Fruit fly (Drosophila melanogaster) Kc167 (cell line): Measurements from ENCODE around the gene CG14684.

ENCODE experiments used
- Myc ChIP-seq: fragments of >200 bp; optimal IDR thresholded peaks from 2 replicates; lab custom pipeline; 2017; ENCODE audit warnings: missing external identifiers
- Sin3A ChIP-seq: fragments of >200 bp; optimal IDR thresholded peaks from 2 replicates; lab custom pipeline; 2018; ENCODE audit warnings: missing external identifiers
- h ChIP-seq: fragments of >200 bp; optimal IDR thresholded peaks from 3 replicates; lab custom pipeline; 2018; ENCODE audit warnings: missing external identifiers
- insv ChIP-seq: fragments of >200 bp; optimal IDR thresholded peaks from 3 replicates; lab custom pipeline; 2018; ENCODE audit warnings: missing external identifiers
- psq ChIP-seq: fragments of >200 bp; optimal IDR thresholded peaks from 2 replicates; lab custom pipeline; 2017; ENCODE audit warnings: missing external identifiers
- ttk ChIP-seq: sonication (Bioruptor generic); optimal IDR thresholded peaks from 2 replicates; lab custom pipeline; 2017; ENCODE audit warnings: missing external identifiers

The CG14684 gene

DNA sequence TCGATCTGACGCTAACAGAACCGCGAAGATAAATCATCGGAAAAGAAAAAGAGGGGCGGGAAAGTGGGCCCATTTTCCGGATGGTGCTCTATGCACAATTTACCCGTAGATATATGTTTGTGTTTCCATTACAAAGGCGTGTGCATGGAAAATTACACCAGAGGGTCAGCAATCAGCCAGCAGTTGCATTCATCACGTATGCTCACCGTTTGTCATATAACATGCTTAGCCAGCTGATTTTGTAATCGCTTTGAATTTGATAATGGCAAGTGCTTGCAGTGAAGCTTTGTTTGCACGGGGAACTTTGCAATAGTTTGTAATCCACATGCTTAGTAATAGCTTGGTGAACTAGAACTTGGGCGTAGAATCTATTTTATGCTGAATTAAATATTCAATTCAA lies 26.9 kb upstream of the CG14684 start:
- TF ChIP-seq insv (lab: Kevin White, UChicago): no peak
- no peak for TF ChIP-seq h
- no peak for TF ChIP-seq ttk (lab: Kevin White, UChicago)
- TF ChIP-seq Myc (lab: Kevin White, UChicago): no peak

- TF ChIP-seq psq: no peak
- no peak for TF ChIP-seq insv (lab: Kevin White, UChicago)
- TF ChIP-seq ttk (lab: Kevin White, UChicago): no peak
- no peak for TF ChIP-seq Sin3A
- TF ChIP-seq h: no peak
- no peak for TF ChIP-seq Myc (lab: Kevin White, UChicago)
Observed at dm6 chr3R:10680825-10681681, 25.7 kb upstream of the CG14684 start, which contains the start of gene Phyhd1. TSS of gene Phyhd1 (minus strand) at chr3R:10680925.

dm6 chr3R:10681682-10681962 lies 25.2 kb upstream of the CG14684 start:
- TF ChIP-seq h (no peak), ttk (lab: Kevin White, UChicago) (no peak), Myc (lab: Kevin White, UChicago) (no peak), psq (no peak), insv (lab: Kevin White, UChicago) (no peak), Sin3A (no peak)

dm6 chr3R:10683226-10683625 lies 23.5 kb upstream of the CG14684 start:
- TF ChIP-seq insv (lab: Kevin White, UChicago) (no peak), psq (no peak), Sin3A (no peak), Myc (lab: Kevin White, UChicago) (no peak), ttk (lab: Kevin White, UChicago) (no peak), h (no peak)

dm6 chr3R:10684284-10684683 lies 22.5 kb upstream of the CG14684 start:
- TF ChIP-seq psq (no peak), ttk (lab: Kevin White, UChicago) (no peak), Sin3A (no peak), h (no peak), Myc (lab: Kevin White, UChicago) (no peak), insv (lab: Kevin White, UChicago) (no peak)

- no peak for TF ChIP-seq insv (lab: Kevin White, UChicago)
- TF ChIP-seq psq: no peak
- no peak for TF ChIP-seq ttk (lab: Kevin White, UChicago)
- TF ChIP-seq Myc (lab: Kevin White, UChicago): no peak
- TF ChIP-seq Sin3A: no peak
- no peak for TF ChIP-seq h
Observed at dm6 chr3R:10686307-10687094, 20.3 kb upstream of the CG14684 start, which contains the start of gene Skel. TSS of gene Skel (plus strand) at chr3R:10686943.

dm6 chr3R:10687312-10687711 lies 19.5 kb upstream of the CG14684 start:
- TF ChIP-seq h: no peak
- TF ChIP-seq insv (lab: Kevin White, UChicago): no peak
- no peak for TF ChIP-seq ttk (lab: Kevin White, UChicago)
- TF ChIP-seq Sin3A: no peak
- TF ChIP-seq Myc (lab: Kevin White, UChicago): no peak
- no peak for TF ChIP-seq psq

dm6 chr3R:10688160-10688559 lies 18.6 kb upstream of the CG14684 start:
- TF ChIP-seq h (no peak), psq (no peak), Sin3A (no peak), Myc (lab: Kevin White, UChicago) (no peak), ttk (lab: Kevin White, UChicago) (no peak), insv (lab: Kevin White, UChicago) (no peak)

- TF ChIP-seq psq (no peak), Myc (lab: Kevin White, UChicago) (no peak), h (no peak), Sin3A (no peak), insv (lab: Kevin White, UChicago) (no peak), ttk (lab: Kevin White, UChicago) (no peak)
Observed at dm6 chr3R:10688835-10689234, 17.9 kb upstream of the CG14684 start.

DNA sequence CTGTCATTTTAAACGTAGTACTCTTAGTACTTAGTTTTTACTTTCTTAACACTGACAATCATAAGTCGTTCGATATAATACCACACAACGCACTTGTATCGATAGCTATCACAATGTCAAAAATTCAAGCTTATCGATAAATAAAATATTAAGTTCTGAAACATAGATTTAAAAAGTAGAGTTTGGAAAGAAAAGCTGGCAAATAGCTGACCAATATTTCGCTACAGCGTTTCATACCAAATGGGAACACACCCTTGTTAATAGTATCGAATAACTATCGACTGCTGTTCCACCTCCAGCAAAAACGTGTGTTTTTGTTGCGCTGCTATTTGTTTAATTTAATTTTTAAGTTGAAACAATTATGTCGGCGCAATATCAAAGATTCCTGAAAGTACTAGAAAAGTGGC lies 10.4 kb upstream of the CG14684 start, which contains the start of the genes pug, CG14683 and CG46459:
Gene pug (plus strand): TSS at position 164 of the 407 bp plus-strand sequence.
Gene CG14683 (plus strand): TSS at position 277 of the 407 bp plus-strand sequence.
Gene CG46459 (plus strand): TSS at position 277 of the 407 bp plus-strand sequence.
- TF ChIP-seq psq (no peak), Myc (lab: Kevin White, UChicago) (no peak)

DNA sequence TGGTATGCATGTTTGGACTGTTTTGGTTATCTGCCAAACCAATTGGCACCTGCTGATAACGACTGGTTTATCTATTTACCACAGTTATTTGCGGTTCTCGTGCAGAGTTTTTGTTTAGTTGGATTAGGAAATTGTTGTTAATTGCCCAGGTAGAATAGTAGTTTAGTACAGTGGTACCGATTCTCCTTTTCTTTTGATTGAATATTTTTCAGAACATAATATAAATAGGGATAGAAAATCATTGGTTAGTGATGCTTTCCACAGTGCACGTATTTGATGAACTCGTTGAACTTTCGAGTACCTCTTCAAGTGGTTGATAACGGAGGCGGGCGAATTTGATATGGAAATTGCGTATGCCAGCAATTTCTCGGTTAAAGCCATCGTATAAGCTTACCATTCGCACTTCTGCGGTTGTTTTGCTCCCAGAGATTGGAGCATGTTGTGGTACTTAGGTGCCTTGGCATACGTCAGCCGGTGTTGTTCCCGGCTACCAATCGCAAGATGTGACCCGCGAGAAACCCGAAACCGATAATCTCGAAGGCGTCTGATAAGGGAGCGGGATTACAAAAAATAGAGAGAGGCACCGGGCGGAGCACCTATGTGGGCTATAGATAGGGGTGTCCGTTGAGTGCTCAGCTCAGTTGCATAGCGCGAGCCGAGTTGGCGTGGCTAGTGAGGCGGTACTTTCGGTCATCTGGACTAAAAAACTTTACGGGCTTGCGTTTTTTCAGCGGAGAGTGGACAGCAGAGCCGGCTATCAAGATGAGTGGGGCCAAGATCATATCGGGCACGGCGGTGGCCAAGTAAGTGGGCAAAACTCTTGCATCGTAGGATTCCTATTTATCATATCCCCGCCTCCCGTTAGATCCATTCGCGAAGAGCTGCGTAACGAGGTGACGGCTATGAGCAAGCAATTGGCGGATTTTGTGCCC lies 7.5 kb upstream of the CG14684 start:
- TF ChIP-seq Sin3A (no peak), insv (lab: Kevin White, UChicago) (no peak), Myc (lab: Kevin White, UChicago) (no peak), psq (no peak), h (no peak), ttk (lab: Kevin White, UChicago) (no peak)

DNA sequence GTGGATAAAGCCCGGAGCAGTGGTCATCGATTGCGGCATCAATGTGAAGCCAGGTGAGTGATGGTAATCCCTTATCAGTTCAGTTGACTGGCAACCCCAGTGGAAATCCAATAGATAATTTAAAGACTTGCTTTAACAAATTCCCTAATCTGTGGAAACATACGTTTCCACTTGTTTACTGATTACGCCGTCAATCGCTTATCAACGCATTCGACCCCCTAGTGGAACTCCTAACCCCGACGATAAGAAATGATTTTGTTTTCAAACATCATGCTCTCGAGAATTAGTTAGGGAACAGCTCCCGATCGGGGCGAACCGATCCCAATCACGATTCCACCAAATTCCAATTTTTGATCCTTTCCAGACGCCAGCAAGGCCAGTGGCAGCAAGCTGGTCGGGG lies 6.1 kb upstream of the CG14684 start:
- TF ChIP-seq h (no peak), ttk (lab: Kevin White, UChicago) (no peak), Sin3A (no peak), Myc (lab: Kevin White, UChicago) (no peak), insv (lab: Kevin White, UChicago) (no peak), psq (no peak)
